Worm (Caenorhabditis elegans) whole organism, midembryonic: ENCODE measurements around the gene gcs-1.

Source experiments
- cog-1 ChIP-seq: sonication (generic microtip); optimal IDR thresholded peaks from 2 replicates; lab custom pipeline; 2016; ENCODE audit warnings: missing genetic modification characterization, missing compliant biosample characterization
- flt-1 ChIP-seq: fragments of 200-800 bp; sonication (Bioruptor generic); IDR thresholded peaks from 2 replicates; pipeline ENCODE4 v1.3.6; 2022; ENCODE audit warnings: missing genetic modification characterization, missing compliant biosample characterization
- ztf-29 ChIP-seq: fragments of 200-800 bp; sonication (Bioruptor generic); IDR thresholded peaks from 2 replicates; pipeline ENCODE4 v1.3.6; 2022; ENCODE audit warnings: missing genetic modification reagents, missing genetic modification characterization, missing compliant biosample characterization

DNA sequence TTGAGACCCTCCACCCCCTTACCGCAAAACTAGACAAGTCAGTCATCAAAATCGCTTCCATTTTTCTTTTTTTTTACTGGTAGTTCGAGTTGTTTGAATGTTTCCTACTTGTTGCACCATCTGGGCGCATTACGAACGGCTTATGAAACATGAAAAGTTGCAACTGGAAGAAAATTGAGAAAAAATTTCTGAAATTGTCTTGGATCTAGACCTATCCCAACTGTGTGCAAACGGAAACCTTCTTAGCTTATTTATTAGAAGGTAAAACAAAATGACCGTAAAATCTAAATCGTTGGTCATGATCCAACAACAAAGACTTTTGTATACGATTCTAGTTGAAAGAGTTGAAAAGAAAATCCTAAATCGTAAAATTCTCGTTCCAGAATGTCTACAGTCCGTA is 36.4 kb upstream of the gcs-1 start:
- TF ChIP-seq ztf-29 (GFP tag; lab: Robert Waterston, UW) = no peak
- no peak for TF ChIP-seq cog-1 (tag; lab: Kevin White, UChicago)
- no peak for TF ChIP-seq flt-1 (GFP tag; lab: Robert Waterston, UW)
